Worm (Caenorhabditis elegans): ENCODE measurements around the gene C28A5.2.

ce11 chrIII:4454919-4455318 lies 15.6 kb upstream of the C28A5.2 start:
- TF ChIP-seq tbx-2 (tag; optimal IDR thresholded peaks at IDR 0.05) (no peak), aha-1 (tag; optimal IDR thresholded peaks at IDR 0.05) (no peak)

All from whole organism, L1 larva.